Fruit fly (Drosophila melanogaster) Kc167 (cell line): ENCODE measurements around the gene CG18557.

Experiments
- Myc ChIP-seq: fragments of >200 bp; optimal IDR thresholded peaks from 2 replicates; lab custom pipeline; 2017; ENCODE audit warnings: missing external identifiers
- Sin3A ChIP-seq: fragments of >200 bp; optimal IDR thresholded peaks from 2 replicates; lab custom pipeline; 2018; ENCODE audit warnings: missing external identifiers
- h ChIP-seq: fragments of >200 bp; optimal IDR thresholded peaks from 3 replicates; lab custom pipeline; 2018; ENCODE audit warnings: missing external identifiers
- insv ChIP-seq: fragments of >200 bp; optimal IDR thresholded peaks from 3 replicates; lab custom pipeline; 2018; ENCODE audit warnings: missing external identifiers
- psq ChIP-seq: fragments of >200 bp; optimal IDR thresholded peaks from 2 replicates; lab custom pipeline; 2017; ENCODE audit warnings: missing external identifiers
- ttk ChIP-seq: sonication (Bioruptor generic); optimal IDR thresholded peaks from 2 replicates; lab custom pipeline; 2017; ENCODE audit warnings: missing external identifiers

CG18557 gene

DNA sequence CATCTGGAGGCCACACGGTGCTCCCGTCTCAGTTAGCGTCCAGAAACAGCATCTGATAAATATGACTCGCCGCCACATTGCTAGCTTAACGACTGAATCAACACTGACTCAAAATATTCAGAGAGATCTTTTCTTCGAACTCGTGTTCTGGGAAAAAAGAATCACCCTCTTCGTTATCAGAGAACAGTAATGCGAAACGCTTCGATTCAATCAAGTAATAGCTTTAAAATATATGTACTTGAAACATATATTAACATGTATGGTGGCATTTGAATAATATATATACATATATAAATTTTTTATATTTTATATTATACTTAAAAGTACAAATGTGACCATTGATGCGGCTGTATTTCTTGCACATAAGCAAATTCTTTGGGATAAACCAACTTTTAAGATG, at the start of gene CG18557:
TSS of gene CG18557 (minus strand) at position 101 of the 400 bp plus-strand sequence.
- TF ChIP-seq h (lab: Kevin White, UChicago) = no peak
- TF ChIP-seq ttk (lab: Kevin White, UChicago) = no peak
- TF ChIP-seq psq (lab: Kevin White, UChicago) = no peak
- no peak for TF ChIP-seq insv (lab: Kevin White, UChicago)
- no peak for TF ChIP-seq Myc (lab: Kevin White, UChicago)
- no peak for TF ChIP-seq Sin3A (lab: Kevin White, UChicago)

DNA sequence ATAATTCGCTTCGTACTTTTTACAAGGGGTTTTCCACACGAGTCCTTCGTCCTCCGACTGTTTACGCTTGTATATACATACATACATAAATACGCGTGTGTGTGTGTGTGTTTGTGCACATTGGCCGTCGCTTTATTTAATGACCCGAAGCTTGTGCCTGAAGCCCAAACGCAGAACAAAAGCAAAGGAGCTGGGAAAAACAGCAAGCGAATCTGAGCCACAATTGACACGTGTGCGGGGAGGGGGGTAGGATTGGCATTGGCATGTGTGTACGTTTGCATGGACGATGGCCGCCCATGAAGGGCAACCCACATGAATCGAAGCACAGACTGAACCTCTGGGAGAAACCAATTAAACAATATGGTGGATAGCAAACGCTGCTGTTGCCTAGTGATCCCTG, 48.8 kb upstream of the CG18557 start:
- TF ChIP-seq Myc (lab: Kevin White, UChicago) = no peak
- TF ChIP-seq psq (lab: Kevin White, UChicago) = no peak
- no peak for TF ChIP-seq h (lab: Kevin White, UChicago)
- TF ChIP-seq insv (lab: Kevin White, UChicago) = no peak
- no peak for TF ChIP-seq ttk (lab: Kevin White, UChicago)
- no peak for TF ChIP-seq Sin3A (lab: Kevin White, UChicago)

DNA sequence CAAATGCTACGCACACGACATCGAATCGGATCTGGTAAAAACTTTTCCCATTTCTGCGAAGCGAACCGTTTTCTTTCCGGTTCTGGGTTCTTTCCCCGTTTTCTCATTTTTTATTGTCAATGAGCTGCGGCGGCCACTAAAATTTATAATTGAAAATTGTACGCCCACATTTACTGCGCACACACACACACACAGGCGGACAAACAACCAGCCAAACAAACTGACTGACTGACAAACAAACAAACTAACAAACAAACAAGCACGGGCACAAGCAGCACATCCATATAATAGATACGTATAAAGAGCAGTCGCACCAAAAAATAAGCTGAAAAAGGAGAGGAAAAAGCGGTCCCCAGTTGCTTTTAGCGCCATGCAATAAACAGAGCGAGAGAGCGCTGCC, 45.7 kb upstream of the CG18557 start:
- TF ChIP-seq h (lab: Kevin White, UChicago) (no peak), insv (lab: Kevin White, UChicago) (no peak), ttk (lab: Kevin White, UChicago) (no peak)

DNA sequence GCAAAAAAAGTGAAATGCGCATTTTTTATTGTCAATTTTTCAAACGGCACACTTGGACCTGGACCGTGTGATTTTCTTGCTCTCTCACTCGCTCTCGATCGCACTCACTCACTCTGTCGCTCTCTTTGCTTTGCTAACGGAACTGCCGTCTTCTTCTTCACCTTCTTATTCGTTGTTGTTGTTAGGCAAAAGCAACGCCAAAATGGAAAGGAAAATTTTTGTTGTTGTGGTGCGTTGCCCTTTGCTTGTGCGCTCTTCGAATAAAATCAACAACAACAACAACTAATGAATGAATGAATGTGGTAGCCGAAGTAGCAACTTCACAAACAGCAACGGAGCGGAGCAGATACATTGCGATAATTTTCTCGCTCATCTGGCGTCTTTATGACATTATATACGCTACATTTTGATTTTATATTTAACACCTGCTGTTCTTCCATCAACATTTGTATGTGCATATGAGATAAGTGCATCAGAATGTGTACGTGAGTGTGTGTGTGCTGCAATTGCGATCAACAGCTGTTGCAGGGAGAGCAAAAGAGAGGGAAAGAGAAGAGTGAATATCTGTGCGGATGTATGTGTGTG, 43.4 kb upstream of the CG18557 start:
- TF ChIP-seq Sin3A (lab: Kevin White, UChicago) = no peak
- no peak for TF ChIP-seq h (lab: Kevin White, UChicago)
- no peak for TF ChIP-seq psq (lab: Kevin White, UChicago)
- TF ChIP-seq Myc (lab: Kevin White, UChicago) = no peak
- no peak for TF ChIP-seq ttk (lab: Kevin White, UChicago)
- TF ChIP-seq insv (lab: Kevin White, UChicago) = no peak

DNA sequence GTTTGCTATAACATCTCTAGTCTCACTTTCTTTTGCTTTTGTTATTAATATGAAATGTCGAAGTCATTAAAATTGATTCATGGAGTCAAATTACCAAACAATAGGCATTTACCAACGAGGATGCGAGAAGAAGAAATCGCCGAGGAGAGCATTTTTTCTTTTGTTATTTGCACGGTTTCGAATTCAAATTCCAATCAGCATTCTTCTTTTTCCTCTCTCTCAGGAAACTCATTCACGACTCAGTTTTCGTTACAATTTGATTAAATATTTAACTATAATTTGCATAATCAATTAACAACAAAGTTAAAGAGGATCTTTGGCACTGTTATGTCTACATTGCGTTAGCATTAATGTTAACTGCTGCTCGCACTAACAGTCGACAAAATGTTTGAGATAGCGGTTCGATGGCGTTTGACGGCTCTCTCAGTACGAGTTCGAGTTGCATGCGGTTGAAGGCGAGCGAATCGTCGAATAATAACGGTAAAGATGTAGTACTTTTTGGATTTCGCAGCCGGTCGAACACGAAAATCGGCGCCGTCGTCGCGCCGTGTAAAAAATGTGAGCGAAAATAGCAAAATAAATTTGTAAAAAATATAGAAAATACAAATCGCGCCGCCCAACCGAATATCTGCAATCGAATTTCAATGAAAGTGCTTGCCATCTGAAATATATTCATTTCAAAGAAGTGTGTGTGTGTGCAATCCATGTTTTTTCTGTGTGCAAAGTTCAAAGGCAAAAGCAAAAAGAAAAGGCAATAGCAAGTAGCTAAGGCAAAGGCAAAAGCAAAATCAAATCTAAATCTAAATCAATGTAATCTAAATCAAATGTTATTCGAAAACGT, 42.4 kb upstream of the CG18557 start:
- no peak for TF ChIP-seq insv (lab: Kevin White, UChicago)
- TF ChIP-seq ttk (lab: Kevin White, UChicago) = no peak
- no peak for TF ChIP-seq h (lab: Kevin White, UChicago)
- TF ChIP-seq Myc (lab: Kevin White, UChicago) = no peak
- TF ChIP-seq psq (lab: Kevin White, UChicago) = no peak
- no peak for TF ChIP-seq Sin3A (lab: Kevin White, UChicago)

DNA sequence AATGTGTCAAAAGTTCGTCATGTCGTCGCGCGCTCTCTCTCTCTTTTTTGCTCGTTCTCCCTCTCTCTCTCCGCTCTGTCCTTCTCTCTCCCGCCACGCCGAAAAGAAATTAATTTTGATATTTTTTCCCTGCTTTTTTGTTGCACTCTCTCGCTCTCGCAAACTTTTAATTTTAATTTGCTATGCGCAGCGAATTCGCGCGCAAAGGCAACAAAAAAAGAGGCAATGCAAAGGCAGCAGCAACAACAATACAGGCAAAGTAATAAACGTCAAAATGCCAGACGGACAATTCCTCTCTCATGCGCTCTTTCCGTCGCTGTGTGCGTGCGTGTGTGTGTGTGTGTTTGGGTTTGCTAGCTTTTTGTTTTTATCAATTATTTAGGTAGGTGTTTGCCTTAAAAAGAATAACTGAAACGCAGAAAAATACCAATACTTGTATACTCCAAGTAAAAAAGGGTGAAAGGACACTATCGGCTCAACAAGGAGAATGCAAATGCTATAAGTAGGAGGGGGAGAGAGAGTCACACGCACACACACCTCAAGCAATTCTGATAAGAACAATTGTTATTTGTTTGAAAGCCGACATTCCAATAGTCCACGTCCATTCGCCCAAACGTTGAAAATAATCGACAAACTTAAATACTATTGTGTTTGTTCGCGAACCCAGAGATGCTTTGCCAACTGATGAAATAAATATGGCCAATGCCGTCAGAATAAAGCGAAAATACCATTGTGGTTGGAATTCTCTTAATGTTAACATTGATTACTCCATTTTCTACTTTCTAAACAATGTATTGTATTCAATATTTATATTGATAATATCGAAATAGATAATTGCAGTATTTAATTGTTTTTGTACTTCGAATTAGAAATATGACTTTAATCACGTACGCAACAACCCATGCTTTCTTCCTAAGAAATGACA, 41.3 kb upstream of the CG18557 start:
- TF ChIP-seq insv (lab: Kevin White, UChicago) (no peak), Sin3A (lab: Kevin White, UChicago) (no peak), ttk (lab: Kevin White, UChicago) (no peak), h (lab: Kevin White, UChicago) (no peak), Myc (lab: Kevin White, UChicago) (no peak), psq (lab: Kevin White, UChicago) (no peak)

DNA sequence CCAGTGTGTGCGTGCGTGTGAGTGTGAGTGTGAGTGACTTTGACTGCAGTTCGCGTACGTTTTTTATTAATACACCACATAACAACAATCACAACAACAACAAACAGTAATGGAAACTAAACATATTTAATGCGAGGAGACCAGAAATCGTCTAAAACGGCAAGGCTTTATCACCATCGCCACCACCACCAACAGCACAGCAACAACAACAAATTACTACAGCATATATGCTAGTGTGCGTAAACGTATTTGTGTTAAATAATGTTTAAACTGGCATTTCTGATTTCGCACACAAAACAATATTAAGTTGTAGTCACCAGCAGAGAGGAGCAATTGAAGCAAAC, 40.7 kb upstream of the CG18557 start:
- TF ChIP-seq h (lab: Kevin White, UChicago) = no peak
- TF ChIP-seq Sin3A (lab: Kevin White, UChicago) = no peak
- no peak for TF ChIP-seq insv (lab: Kevin White, UChicago)
- TF ChIP-seq psq (lab: Kevin White, UChicago) = no peak
- TF ChIP-seq ttk (lab: Kevin White, UChicago) = no peak
- TF ChIP-seq Myc (lab: Kevin White, UChicago) = no peak

DNA sequence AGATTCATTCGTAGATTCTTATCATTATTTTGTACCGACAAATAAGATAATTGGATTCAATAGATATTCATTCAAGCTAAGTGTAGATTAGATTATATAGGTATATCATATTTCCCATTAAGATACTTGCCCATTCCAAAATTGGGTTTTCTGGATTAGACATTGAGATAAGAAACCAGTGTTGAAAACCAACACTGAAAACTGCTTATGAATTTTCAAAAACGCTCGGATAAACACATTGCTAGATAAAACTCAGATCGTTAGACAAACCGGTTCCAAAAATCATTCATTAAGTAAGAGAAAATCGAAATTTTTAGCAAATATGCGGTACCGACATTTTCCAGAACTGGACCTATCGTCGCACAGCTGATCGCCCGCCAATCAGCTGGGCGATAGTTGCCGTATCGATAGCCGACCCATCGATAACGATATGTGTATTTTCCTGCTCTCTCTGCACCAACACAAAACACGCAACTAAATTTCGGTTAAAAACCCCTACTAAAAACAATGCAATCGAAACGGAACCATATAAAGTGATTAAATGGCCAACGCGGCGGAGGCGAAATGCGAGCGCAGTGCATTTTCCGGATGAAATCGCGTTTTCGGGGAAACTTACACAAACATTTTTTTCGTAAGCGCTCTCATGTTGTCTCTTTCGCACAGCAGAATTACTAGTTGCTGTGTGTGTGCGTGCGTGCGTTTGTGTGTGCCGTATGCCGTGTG, 40.1 kb upstream of the CG18557 start, which contains the start of the genes NTPase and lilli:
TSS of gene NTPase (minus strand) at position 348 of the 723 bp plus-strand sequence.
TSS of gene lilli (plus strand) at position 427 of the 723 bp plus-strand sequence.
- TF ChIP-seq Sin3A (lab: Kevin White, UChicago) (no peak), ttk (lab: Kevin White, UChicago) (no peak)

DNA sequence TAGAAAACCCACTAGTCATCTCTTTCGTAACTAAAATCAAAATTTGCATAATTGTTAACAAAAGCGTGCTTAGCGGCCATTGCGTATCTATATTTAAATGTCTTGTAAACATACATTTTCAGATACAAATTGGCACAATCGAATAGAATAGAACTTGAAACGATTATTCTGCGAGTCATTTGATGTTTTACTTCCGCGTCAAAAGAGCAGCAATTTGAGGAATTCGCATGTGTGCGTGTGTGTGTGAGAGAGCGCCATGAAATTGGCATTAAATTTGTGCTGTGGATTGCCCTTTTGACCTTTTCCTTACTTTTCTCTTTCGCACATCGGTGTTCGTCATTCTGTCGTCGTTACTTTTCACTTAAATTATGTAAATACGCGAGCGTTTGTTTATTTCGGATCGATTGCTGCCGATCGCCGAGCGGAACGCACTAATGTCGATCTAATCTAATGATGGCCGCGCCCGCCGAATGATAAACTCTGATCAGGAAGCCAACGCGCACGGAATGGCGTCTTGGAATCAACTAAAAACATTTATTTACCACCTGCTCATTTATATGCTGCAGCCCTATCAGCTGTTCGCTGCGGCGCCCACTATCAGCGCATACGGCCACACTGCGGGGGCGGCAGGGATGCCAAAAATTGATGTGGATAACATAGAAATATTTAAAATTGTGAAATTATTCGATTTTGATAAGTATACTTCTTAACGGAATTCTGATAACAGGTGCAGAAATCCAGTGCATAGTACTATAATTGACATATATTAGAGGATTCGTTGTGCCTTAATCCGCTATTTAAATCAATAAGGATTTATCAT, 39.4 kb upstream of the CG18557 start:
- TF ChIP-seq psq (lab: Kevin White, UChicago) = no peak
- no peak for TF ChIP-seq Myc (lab: Kevin White, UChicago)
- TF ChIP-seq ttk (lab: Kevin White, UChicago) = no peak
- TF ChIP-seq h (lab: Kevin White, UChicago) = no peak
